Worm (Caenorhabditis elegans) whole organism, late embryonic: ENCODE results near the gene nspb-2.
"Not testable (repeated sequence)": the region's sequence is repeated elsewhere in the genome, so short reads cannot be mapped to it uniquely, and the experiment has no call there.

ENCODE experiments used
- C08G9.2 ChIP-seq: sonication (generic microtip); optimal IDR thresholded peaks from 2 replicates; lab custom pipeline; 2016; ENCODE audit warnings: mild to moderate bottlenecking, missing genetic modification characterization, moderate library complexity, missing compliant biosample characterization
- F13H6.1 ChIP-seq: sonication (generic microtip); optimal IDR thresholded peaks from 2 replicates; lab custom pipeline; 2016; ENCODE audit warnings: missing genetic modification characterization, missing compliant biosample characterization
- K02D7.2 ChIP-seq: sonication (generic microtip); optimal IDR thresholded peaks from 2 replicates; lab custom pipeline; 2017; ENCODE audit warnings: mild to moderate bottlenecking, missing genetic modification characterization, missing compliant biosample characterization
- T23F11.4 ChIP-seq: fragments of 200-800 bp; sonication (Bioruptor generic); optimal IDR thresholded peaks from 2 replicates; lab custom pipeline; 2018; ENCODE audit warnings: mild to moderate bottlenecking, missing genetic modification characterization, missing compliant biosample characterization
- ahr-1 ChIP-seq: sonication (generic microtip); optimal IDR thresholded peaks from 2 replicates; lab custom pipeline; 2016; ENCODE audit warnings: missing genetic modification characterization, missing compliant biosample characterization
- ama-1 ChIP-seq: fragments of 150-350 bp; optimal IDR thresholded peaks from 2 replicates; lab custom pipeline; 2014
- ceh-14 ChIP-seq: sonication (generic microtip); optimal IDR thresholded peaks from 2 replicates; lab custom pipeline; 2016; ENCODE audit warnings: missing genotype, missing genetic modification characterization, missing compliant biosample characterization
- ceh-18 ChIP-seq: sonication (generic microtip); optimal IDR thresholded peaks from 2 replicates; lab custom pipeline; 2016; ENCODE audit warnings: missing genetic modification characterization, missing compliant biosample characterization
- ceh-19 ChIP-seq: fragments of 200-800 bp; sonication (Bioruptor generic); optimal IDR thresholded peaks from 2 replicates; lab custom pipeline; 2018; ENCODE audit warnings: mild to moderate bottlenecking, missing genetic modification characterization, missing compliant biosample characterization
- ceh-2 ChIP-seq: sonication (generic microtip); optimal IDR thresholded peaks from 2 replicates; lab custom pipeline; 2016; ENCODE audit warnings: missing genotype, missing genetic modification characterization, missing compliant biosample characterization
- ceh-22 ChIP-seq: sonication (generic microtip); optimal IDR thresholded peaks from 2 replicates; lab custom pipeline; 2017; ENCODE audit warnings: missing biosample characterization, missing genetic modification characterization
- ceh-31 ChIP-seq: sonication (generic microtip); optimal IDR thresholded peaks from 2 replicates; lab custom pipeline; 2016; ENCODE audit warnings: missing genetic modification characterization, missing compliant biosample characterization
- ceh-48 ChIP-seq: sonication (generic microtip); optimal IDR thresholded peaks from 2 replicates; lab custom pipeline; 2016; ENCODE audit warnings: missing genetic modification characterization, inconsistent platforms, missing compliant biosample characterization
- ceh-6 ChIP-seq: fragments of 200-800 bp; sonication (Bioruptor generic); optimal IDR thresholded peaks from 2 replicates; lab custom pipeline; 2018; ENCODE audit warnings: mild to moderate bottlenecking, missing genetic modification characterization, missing compliant biosample characterization
- che-1 ChIP-seq: sonication (generic microtip); optimal IDR thresholded peaks from 2 replicates; lab custom pipeline; 2016; ENCODE audit warnings: mild to moderate bottlenecking, missing genetic modification characterization, missing compliant biosample characterization
- dmd-4 ChIP-seq: sonication (generic microtip); optimal IDR thresholded peaks from 2 replicates; lab custom pipeline; 2016; ENCODE audit warnings: borderline replicate concordance, missing genetic modification characterization, missing compliant biosample characterization
- dve-1 ChIP-seq: sonication (generic microtip); optimal IDR thresholded peaks from 2 replicates; lab custom pipeline; 2017; ENCODE audit warnings: antibody characterized with exemption, mild to moderate bottlenecking, missing genetic modification characterization, missing compliant biosample characterization
- elt-2 ChIP-seq: sonication (generic microtip); optimal IDR thresholded peaks from 2 replicates; lab custom pipeline; 2016; ENCODE audit warnings: missing genetic modification reagents, missing genetic modification characterization, missing compliant biosample characterization
- ets-4 ChIP-seq: sonication (generic microtip); optimal IDR thresholded peaks from 2 replicates; lab custom pipeline; 2016; ENCODE audit warnings: missing genetic modification characterization, missing compliant biosample characterization
- fkh-10 ChIP-seq: fragments of 150-350 bp; optimal IDR thresholded peaks from 2 replicates; lab custom pipeline; 2014; ENCODE audit warnings: missing biosample characterization, missing genetic modification reagents, missing genetic modification characterization
- gmeb-2 ChIP-seq: sonication (generic microtip); optimal IDR thresholded peaks from 2 replicates; lab custom pipeline; 2016; ENCODE audit warnings: missing genetic modification characterization, inconsistent platforms, missing compliant biosample characterization
- hlh-15 ChIP-seq: sonication (generic microtip); optimal IDR thresholded peaks from 2 replicates; lab custom pipeline; 2016; ENCODE audit warnings: missing genetic modification characterization, missing compliant biosample characterization
- hlh-30 ChIP-seq: sonication (generic microtip); optimal IDR thresholded peaks from 2 replicates; lab custom pipeline; 2017; ENCODE audit warnings: antibody characterized with exemption, missing genetic modification characterization, missing compliant biosample characterization; ENCODE audit not compliant: insufficient read depth
- hlh-6 ChIP-seq: sonication (generic microtip); optimal IDR thresholded peaks from 2 replicates; lab custom pipeline; 2016; ENCODE audit warnings: missing genotype, missing genetic modification characterization, missing compliant biosample characterization
- hlh-8 ChIP-seq: sonication (generic microtip); optimal IDR thresholded peaks from 2 replicates; lab custom pipeline; 2016; ENCODE audit warnings: missing genotype, missing genetic modification characterization, missing compliant biosample characterization
- madf-2 ChIP-seq: sonication (generic microtip); optimal IDR thresholded peaks from 2 replicates; lab custom pipeline; 2017; ENCODE audit warnings: missing genetic modification characterization, missing compliant biosample characterization
- nfya-1 ChIP-seq: sonication (generic microtip); optimal IDR thresholded peaks from 2 replicates; lab custom pipeline; 2017; ENCODE audit warnings: missing genetic modification characterization, mild to moderate bottlenecking, missing compliant biosample characterization, antibody characterized with exemption, moderate library complexity
- nhr-11 ChIP-seq: fragments of 150-350 bp; optimal IDR thresholded peaks from 2 replicates; lab custom pipeline; 2014; ENCODE audit warnings: missing biosample characterization, missing genetic modification characterization
- nhr-232 ChIP-seq: sonication (generic microtip); optimal IDR thresholded peaks from 2 replicates; lab custom pipeline; 2016; ENCODE audit warnings: missing genetic modification characterization, missing compliant biosample characterization
- npax-4 ChIP-seq: sonication (generic microtip); optimal IDR thresholded peaks from 2 replicates; lab custom pipeline; 2016; ENCODE audit warnings: missing genetic modification characterization, missing compliant biosample characterization
- odd-2 ChIP-seq: sonication (generic microtip); optimal IDR thresholded peaks from 2 replicates; lab custom pipeline; 2017; ENCODE audit warnings: antibody characterized with exemption, mild to moderate bottlenecking, missing genetic modification characterization, missing compliant biosample characterization
- pag-3 ChIP-seq: sonication (generic microtip); optimal IDR thresholded peaks from 2 replicates; lab custom pipeline; 2016; ENCODE audit warnings: missing compliant biosample characterization, missing genetic modification characterization, borderline replicate concordance
- pax-1 ChIP-seq: fragments of 150-350 bp; optimal IDR thresholded peaks from 2 replicates; lab custom pipeline; 2014; ENCODE audit warnings: missing biosample characterization, missing genetic modification characterization
- pha-2 ChIP-seq: sonication (generic microtip); optimal IDR thresholded peaks from 2 replicates; lab custom pipeline; 2017; ENCODE audit warnings: mild to moderate bottlenecking, missing genetic modification characterization, missing compliant biosample characterization
- pha-4 ChIP-seq: fragments of 150-350 bp; optimal IDR thresholded peaks from 2 replicates; lab custom pipeline; 2018; ENCODE audit warnings: missing biosample characterization, missing genetic modification reagents, missing genetic modification characterization
- sox-2 ChIP-seq: fragments of 200-800 bp; sonication (Bioruptor generic); IDR thresholded peaks from 2 replicates; pipeline ENCODE4 v1.3.6; 2022; ENCODE audit warnings: missing genetic modification reagents, missing genetic modification characterization, missing compliant biosample characterization
- sox-4 ChIP-seq: sonication (generic microtip); optimal IDR thresholded peaks from 2 replicates; lab custom pipeline; 2017; ENCODE audit warnings: mild to moderate bottlenecking, missing genetic modification characterization, inconsistent platforms, missing compliant biosample characterization
- tbx-2 ChIP-seq: sonication (generic microtip); optimal IDR thresholded peaks from 2 replicates; lab custom pipeline; 2016; ENCODE audit warnings: missing genetic modification characterization, missing compliant biosample characterization
- unc-42 ChIP-seq: sonication (generic microtip); optimal IDR thresholded peaks from 2 replicates; lab custom pipeline; 2016; ENCODE audit warnings: missing genotype, missing genetic modification characterization, missing compliant biosample characterization
- unc-55 ChIP-seq: sonication (generic microtip); optimal IDR thresholded peaks from 2 replicates; lab custom pipeline; 2017; ENCODE audit warnings: missing biosample characterization, missing genetic modification reagents, missing genetic modification characterization

Gene nspb-2

DNA sequence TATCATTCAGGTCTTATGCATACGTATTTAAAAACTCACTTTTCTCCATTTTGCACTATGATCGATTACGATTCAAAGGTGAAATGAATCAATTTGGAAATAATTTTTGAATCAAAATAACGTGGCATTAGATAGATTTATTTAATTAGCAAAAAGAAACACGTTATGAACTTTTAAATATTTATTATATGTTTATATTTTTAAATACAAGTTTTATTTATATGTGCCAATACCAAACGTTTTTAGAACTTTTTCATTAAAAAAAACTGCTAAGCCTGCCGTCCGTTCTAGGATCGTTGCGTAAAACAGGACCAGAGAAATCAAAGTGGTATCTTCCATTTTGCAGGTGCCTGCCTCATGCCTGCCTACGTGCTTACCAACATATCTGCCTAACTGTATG, 5.8 kb downstream of the nspb-2 start, which contains the start of gene F38A5.6:
Gene F38A5.6, minus strand, starts transcription at position 101 of the 400 bp plus-strand sequence.
- TF ChIP-seq hlh-8 (no peak), T23F11.4 (GFP tag; lab: Kevin White, UChicago) (no peak), K02D7.2 (tag; lab: Kevin White, UChicago) (no peak), unc-42 (tag; lab: Kevin White, UChicago) (no peak), ama-1 (lab: Kevin White, UChicago) (no peak), pha-4 (tag; lab: Kevin White, UChicago) (no peak), unc-55 (GFP tag; lab: Kevin White, UChicago) (no peak), npax-4 (tag; lab: Kevin White, UChicago) (no peak), C08G9.2 (tag; lab: Kevin White, UChicago) (no peak), ceh-48 (tag; lab: Kevin White, UChicago) (no peak), dmd-4 (tag; lab: Kevin White, UChicago) (no peak), ceh-14 (tag; lab: Kevin White, UChicago) (no peak)

DNA sequence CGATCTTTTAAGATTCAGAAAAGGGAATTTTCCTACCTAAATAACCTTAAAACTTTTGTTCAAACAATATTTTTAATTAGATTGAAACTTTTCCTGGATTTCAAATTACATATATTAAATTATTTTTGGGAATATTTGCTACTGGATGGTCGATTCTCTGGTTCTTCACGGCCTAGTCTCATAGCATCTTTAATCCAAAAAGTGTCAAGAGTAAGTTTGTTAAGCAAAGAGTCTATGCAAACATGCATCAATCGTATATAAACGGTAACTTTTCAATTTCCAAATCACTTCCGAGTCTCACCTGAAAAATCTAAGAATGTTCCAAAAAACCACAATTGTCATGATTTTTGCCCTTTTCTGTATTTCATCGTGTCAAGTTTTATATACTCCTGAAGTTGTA, 6.4 kb downstream of the nspb-2 start, which contains the start of gene nspb-4:
Gene nspb-4, plus strand, starts transcription at position 301 of the 400 bp plus-strand sequence.
- TF ChIP-seq ceh-22 (tag; lab: Kevin White, UChicago); pag-3 (tag; lab: Kevin White, UChicago); sox-2 (GFP tag; lab: Robert Waterston, UW): not testable (repeated sequence)

DNA sequence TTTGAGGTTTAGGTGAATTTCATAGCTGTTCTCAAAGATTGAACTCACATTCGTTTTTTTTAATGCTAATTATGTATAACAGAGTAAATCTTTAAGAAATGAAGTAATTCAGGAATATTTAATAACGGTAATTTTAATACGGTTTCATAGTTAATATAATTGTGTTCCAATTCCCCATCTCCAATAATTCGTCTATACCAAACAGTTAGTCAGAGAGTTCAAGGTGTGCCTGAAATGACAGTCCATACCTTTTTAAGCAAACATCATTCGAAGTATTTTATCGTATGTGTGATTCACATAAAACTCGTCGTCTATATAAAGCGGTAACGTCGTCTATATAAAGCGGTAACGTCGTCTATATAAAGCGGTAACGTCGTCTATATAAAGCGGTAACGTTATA, 7.2 kb downstream of the nspb-2 start, which contains the start of gene nspb-5:
Gene nspb-5, plus strand, starts transcription at position 301 of the 400 bp plus-strand sequence.
- not testable (repeated sequence) for TF ChIP-seq sox-4, ceh-18, ceh-2 (tag; lab: Kevin White, UChicago)

DNA sequence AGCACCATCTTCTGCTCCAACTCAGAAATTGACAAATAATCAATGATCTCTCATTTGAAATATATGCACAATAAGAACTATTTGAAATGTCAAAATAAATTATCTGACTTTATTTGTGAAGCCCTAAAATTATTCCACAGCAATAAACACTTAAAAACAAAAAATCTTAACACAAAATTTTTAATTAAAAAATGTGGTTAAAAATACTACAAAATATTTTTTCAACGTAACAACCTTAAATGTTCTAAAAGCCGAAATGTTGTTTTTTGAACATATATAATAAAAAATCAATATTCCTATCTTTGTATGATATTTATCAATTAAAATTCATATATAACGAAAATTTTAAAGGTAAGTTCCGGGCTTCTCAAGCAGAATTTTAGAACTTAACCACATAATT, 8.0 kb downstream of the nspb-2 start, which contains the start of gene F38A5.8:
Gene F38A5.8, plus strand, starts transcription at position 301 of the 400 bp plus-strand sequence.
- no peak for TF ChIP-seq nhr-11 (tag; lab: Kevin White, UChicago)
- no peak for TF ChIP-seq che-1 (tag; lab: Kevin White, UChicago)
- TF ChIP-seq nhr-232 (tag; lab: Kevin White, UChicago) = no peak
- no peak for TF ChIP-seq dve-1
- no peak for TF ChIP-seq dmd-4 (tag; lab: Kevin White, UChicago)
- TF ChIP-seq ceh-31 (tag; lab: Kevin White, UChicago) = no peak
- no peak for TF ChIP-seq pha-2 (tag; lab: Kevin White, UChicago)
- TF ChIP-seq ahr-1 (tag; lab: Kevin White, UChicago) = no peak
- TF ChIP-seq hlh-6 = no peak
- no peak for TF ChIP-seq madf-2
- TF ChIP-seq gmeb-2 (tag; lab: Kevin White, UChicago) = no peak
- TF ChIP-seq sox-2 (GFP tag; lab: Robert Waterston, UW) = no peak
- TF ChIP-seq hlh-15 (tag; lab: Kevin White, UChicago) = no peak
- no peak for TF ChIP-seq pax-1 (tag; lab: Kevin White, UChicago)
- no peak for TF ChIP-seq K02D7.2 (tag; lab: Kevin White, UChicago)

DNA sequence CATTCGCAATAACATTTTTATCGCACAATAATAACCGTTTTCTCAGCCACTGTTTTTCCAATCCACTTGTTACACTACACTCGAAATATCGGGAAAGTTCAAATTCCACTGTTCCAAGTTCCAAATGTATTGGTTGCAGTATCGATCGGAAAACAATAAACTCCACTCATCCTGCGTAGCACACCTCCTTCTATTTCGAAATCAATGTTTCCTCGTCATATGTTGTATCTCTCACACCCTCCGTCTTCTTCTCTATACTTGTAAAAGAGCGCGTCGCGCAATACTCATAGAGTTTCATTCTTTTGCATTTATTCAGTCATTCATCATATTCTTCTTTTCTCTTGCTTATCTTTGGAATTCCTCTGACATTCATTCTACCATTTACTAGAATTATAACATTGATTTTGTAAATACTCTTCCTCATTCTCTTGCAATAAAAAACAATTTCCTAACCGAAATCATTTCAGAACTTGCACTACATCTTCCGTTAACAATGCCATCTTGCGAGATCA, 9.8 kb downstream of the nspb-2 start, which contains the start of gene sup-36:
Gene sup-36, plus strand, starts transcription at position 462 of the 512 bp plus-strand sequence.
- TF ChIP-seq ceh-22 (tag; lab: Kevin White, UChicago) = no peak
- TF ChIP-seq ceh-19 = no peak
- TF ChIP-seq ama-1 (lab: Kevin White, UChicago) = no peak
- TF ChIP-seq tbx-2 (tag; lab: Kevin White, UChicago) = no peak
- TF ChIP-seq F13H6.1 (tag; lab: Kevin White, UChicago) = no peak
- TF ChIP-seq pax-1 (tag; lab: Kevin White, UChicago) = no peak
- TF ChIP-seq fkh-10 (GFP tag; lab: Kevin White, UChicago) = no peak
- TF ChIP-seq elt-2 = no peak
- TF ChIP-seq hlh-30 (tag; lab: Kevin White, UChicago) = peak; percentile 5
- TF ChIP-seq ceh-48 (tag; lab: Kevin White, UChicago) = peak; percentile 40
- TF ChIP-seq odd-2 = no peak
- TF ChIP-seq ceh-14 (tag; lab: Kevin White, UChicago) = no peak
- TF ChIP-seq nfya-1 (tag; lab: Kevin White, UChicago) = no peak
- no peak for TF ChIP-seq npax-4 (tag; lab: Kevin White, UChicago)
- TF ChIP-seq ceh-6 (GFP tag; lab: Kevin White, UChicago) = no peak
- no peak for TF ChIP-seq nhr-11 (tag; lab: Kevin White, UChicago)
- TF ChIP-seq ets-4 (tag; lab: Kevin White, UChicago) = no peak
